Worm (Caenorhabditis elegans) whole organism, midembryonic: ENCODE data around the gene hlh-25.
"Not testable (repeated sequence)": the region's sequence is repeated elsewhere in the genome, so short reads cannot be mapped to it uniquely, and the experiment has no call there.

Experiments
- flt-1 ChIP-seq: fragments of 200-800 bp; sonication (Bioruptor generic); IDR thresholded peaks from 2 replicates; pipeline ENCODE4 v1.3.6; 2022; ENCODE audit warnings: missing genetic modification characterization, missing compliant biosample characterization
- med-1 ChIP-seq: sonication (generic microtip); optimal IDR thresholded peaks from 2 replicates; lab custom pipeline; 2017; ENCODE audit warnings: missing genetic modification characterization, mild to moderate bottlenecking, missing compliant biosample characterization, antibody characterized with exemption, missing genetic modification reagents; ENCODE audit not compliant: insufficient read depth
- ref-1 ChIP-seq: fragments of 200-800 bp; sonication (Bioruptor generic); conservative IDR thresholded peaks from 2 replicates; pipeline ENCODE4 v1.3.6; 2022; ENCODE audit warnings: missing genetic modification reagents, missing genetic modification characterization, missing compliant biosample characterization
- ztf-29 ChIP-seq: fragments of 200-800 bp; sonication (Bioruptor generic); IDR thresholded peaks from 2 replicates; pipeline ENCODE4 v1.3.6; 2022; ENCODE audit warnings: missing genetic modification reagents, missing genetic modification characterization, missing compliant biosample characterization

DNA sequence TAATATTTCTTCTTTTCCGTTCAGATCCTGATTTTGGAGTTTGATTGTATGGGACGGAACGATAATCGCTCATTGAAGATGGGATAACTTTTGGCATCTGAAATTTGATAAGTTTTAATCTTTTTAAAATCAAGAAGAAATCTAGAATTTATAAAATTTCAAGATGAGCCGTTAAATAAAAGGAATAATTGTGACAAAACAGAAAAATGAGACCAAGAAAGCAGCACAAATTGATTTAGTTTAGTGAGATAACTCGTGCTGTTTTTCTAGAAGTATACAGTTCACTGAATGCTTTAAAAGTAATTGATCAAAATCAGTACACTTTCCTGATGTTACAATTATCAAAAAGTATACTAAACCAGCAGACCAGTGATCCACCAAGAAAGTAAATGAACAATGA is 5.1 kb downstream of the hlh-25 start, which contains the start of gene hlh-27:
- TF ChIP-seq flt-1; ztf-29 (GFP tag; lab: Robert Waterston, UW); ref-1; med-1 (GFP tag; lab: Kevin White, UChicago): not testable (repeated sequence)
